Fruit fly (Drosophila melanogaster) whole organism, prepupa: ENCODE data around the gene CG14803.
A peak's percentile ranks its signal among the peaks of the same experiment; 100 is the strongest.

Source experiments
- CG10631 ChIP-seq: fragments of 200-800 bp; sonication (Bioruptor generic); optimal IDR thresholded peaks from 2 replicates; lab custom pipeline; 2016; ENCODE audit warnings: missing biosample characterization, missing genetic modification characterization
- CG10669 ChIP-seq: fragments of 200-800 bp; sonication (Bioruptor generic); optimal IDR thresholded peaks from 3 replicates; lab custom pipeline; 2018; ENCODE audit warnings: missing biosample characterization, mild to moderate bottlenecking, missing genetic modification characterization, moderate library complexity
- CG11762 ChIP-seq: fragments of 200-800 bp; sonication (Bioruptor generic); optimal IDR thresholded peaks from 3 replicates; lab custom pipeline; 2016; ENCODE audit warnings: missing biosample characterization, missing genetic modification characterization; ENCODE audit not compliant: insufficient read depth
- CG11902 ChIP-seq: fragments of 200-800 bp; sonication (Bioruptor generic); optimal IDR thresholded peaks from 3 replicates; lab custom pipeline; 2016; ENCODE audit warnings: missing biosample characterization, missing genetic modification characterization
- CG15336 ChIP-seq: fragments of 200-800 bp; sonication (Bioruptor generic); IDR thresholded peaks from 2 replicates; pipeline ENCODE4 v1.3.6; 2022; ENCODE audit warnings: missing biosample characterization, missing genetic modification characterization
- CG1621 ChIP-seq: fragments of 200-800 bp; sonication (Bioruptor generic); optimal IDR thresholded peaks from 3 replicates; lab custom pipeline; 2018; ENCODE audit warnings: missing biosample characterization, mild to moderate bottlenecking, missing genetic modification characterization
- CG16779 ChIP-seq: fragments of 200-800 bp; sonication (Bioruptor generic); optimal IDR thresholded peaks from 3 replicates; lab custom pipeline; 2017; ENCODE audit warnings: missing biosample characterization, mild to moderate bottlenecking, missing genetic modification characterization
- CG3032 ChIP-seq: fragments of 200-800 bp; optimal IDR thresholded peaks from 2 replicates; lab custom pipeline; 2019; ENCODE audit warnings: missing biosample characterization, mild to moderate bottlenecking, missing genetic modification characterization, moderate library complexity
- CG34406 ChIP-seq: fragments of 200-800 bp; sonication (Bioruptor generic); optimal IDR thresholded peaks from 3 replicates; lab custom pipeline; 2016; ENCODE audit warnings: missing biosample characterization, missing genetic modification characterization
- CG3919 ChIP-seq: fragments of 200-800 bp; sonication (Bioruptor generic); optimal IDR thresholded peaks from 3 replicates; lab custom pipeline; 2016; ENCODE audit warnings: missing biosample characterization, missing genetic modification characterization
- CG4318 ChIP-seq: fragments of 200-800 bp; sonication (Bioruptor generic); optimal IDR thresholded peaks from 3 replicates; lab custom pipeline; 2017; ENCODE audit warnings: missing biosample characterization, mild to moderate bottlenecking, missing genetic modification characterization
- CG6163 ChIP-seq: fragments of 200-800 bp; sonication (Bioruptor generic); IDR thresholded peaks from 3 replicates; pipeline ENCODE4 v1.3.6; 2022; ENCODE audit warnings: missing biosample characterization, missing genetic modification characterization
- CG6276 ChIP-seq: fragments of 200-800 bp; sonication (Bioruptor generic); optimal IDR thresholded peaks from 2 replicates; lab custom pipeline; 2017; ENCODE audit warnings: missing biosample characterization, mild to moderate bottlenecking, missing genetic modification characterization
- CG6808 ChIP-seq: fragments of 200-800 bp; sonication (Bioruptor generic); optimal IDR thresholded peaks from 3 replicates; lab custom pipeline; 2017; ENCODE audit warnings: missing biosample characterization, missing genetic modification characterization, mild to moderate bottlenecking, moderate library complexity, missing genetic modification reagents
- CG6854 ChIP-seq: fragments of 200-800 bp; sonication (Bioruptor generic); optimal IDR thresholded peaks from 2 replicates; lab custom pipeline; 2017; ENCODE audit warnings: missing biosample characterization, mild to moderate bottlenecking, missing genetic modification characterization
- CG8119 ChIP-seq: fragments of 200-800 bp; sonication (Bioruptor generic); IDR thresholded peaks from 3 replicates; pipeline ENCODE4 v1.3.6; 2022; ENCODE audit warnings: missing biosample characterization, missing genetic modification characterization
- CG8319 ChIP-seq: fragments of 200-800 bp; sonication (Bioruptor generic); optimal IDR thresholded peaks from 3 replicates; lab custom pipeline; 2016; ENCODE audit warnings: missing biosample characterization, missing genetic modification characterization
- CG9139 ChIP-seq: fragments of 200-800 bp; sonication (Bioruptor generic); optimal IDR thresholded peaks from 3 replicates; lab custom pipeline; 2017; ENCODE audit warnings: missing biosample characterization, mild to moderate bottlenecking, missing genetic modification characterization
- Eip75B ChIP-seq: fragments of 200-800 bp; sonication (Bioruptor generic); optimal IDR thresholded peaks from 3 replicates; lab custom pipeline; 2016; ENCODE audit warnings: missing biosample characterization, missing genetic modification characterization
- Eip78C ChIP-seq: fragments of 200-800 bp; sonication (Bioruptor generic); peaks from one replicate; lab custom pipeline; 2016; ENCODE audit warnings: missing biosample characterization, missing genetic modification characterization
- Ets21C ChIP-seq: fragments of 200-800 bp; sonication (Bioruptor generic); optimal IDR thresholded peaks from 3 replicates; lab custom pipeline; 2016; ENCODE audit warnings: missing biosample characterization, missing genetic modification characterization
- Ets96B ChIP-seq: fragments of 200-800 bp; optimal IDR thresholded peaks from 2 replicates; lab custom pipeline; 2019; ENCODE audit warnings: missing biosample characterization, mild to moderate bottlenecking, missing genetic modification characterization, moderate library complexity
- Hr38 ChIP-seq: sonication (Bioruptor generic); optimal IDR thresholded peaks from 2 replicates; lab custom pipeline; 2016; ENCODE audit warnings: missing biosample characterization, missing genetic modification characterization
- Hr39 ChIP-seq: fragments of 200-800 bp; sonication (Bioruptor generic); optimal IDR thresholded peaks from 2 replicates; lab custom pipeline; 2016; ENCODE audit warnings: missing biosample characterization, missing genetic modification characterization
- Hr4 ChIP-seq: fragments of 200-800 bp; sonication (Bioruptor generic); optimal IDR thresholded peaks from 3 replicates; lab custom pipeline; 2016; ENCODE audit warnings: missing biosample characterization, missing genetic modification characterization
- Lpt ChIP-seq: fragments of 200-800 bp; sonication (Bioruptor generic); optimal IDR thresholded peaks from 3 replicates; lab custom pipeline; 2016; ENCODE audit warnings: missing biosample characterization, missing genetic modification characterization
- Sox14 ChIP-seq: fragments of 200-800 bp; sonication (Bioruptor generic); optimal IDR thresholded peaks from 3 replicates; lab custom pipeline; 2016; ENCODE audit warnings: missing biosample characterization, missing genetic modification characterization
- Sox15 ChIP-seq: fragments of 200-800 bp; sonication (Bioruptor generic); optimal IDR thresholded peaks from 3 replicates; lab custom pipeline; 2016; ENCODE audit warnings: missing biosample characterization, missing genetic modification characterization
- acj6 ChIP-seq: fragments of 200-800 bp; sonication (Bioruptor generic); optimal IDR thresholded peaks from 3 replicates; lab custom pipeline; 2016; ENCODE audit warnings: missing biosample characterization, missing genetic modification characterization
- cyc ChIP-seq: fragments of 200-800 bp; sonication (Bioruptor generic); optimal IDR thresholded peaks from 3 replicates; lab custom pipeline; 2016; ENCODE audit warnings: missing biosample characterization, missing genetic modification characterization
- dac ChIP-seq: fragments of 200-800 bp; sonication (Bioruptor generic); optimal IDR thresholded peaks from 2 replicates; lab custom pipeline; 2017; ENCODE audit warnings: missing biosample characterization, mild to moderate bottlenecking, missing genetic modification characterization
- dsx ChIP-seq: fragments of 200-800 bp; optimal IDR thresholded peaks from 3 replicates; lab custom pipeline; 2019; ENCODE audit warnings: missing biosample characterization, mild to moderate bottlenecking, missing genetic modification characterization, moderate library complexity; ENCODE audit not compliant: poor library complexity, severe bottlenecking
- eg ChIP-seq: fragments of 200-800 bp; sonication (Bioruptor generic); IDR thresholded peaks from 3 replicates; pipeline ENCODE4 v1.3.6; 2022; ENCODE audit warnings: missing biosample characterization, missing genetic modification characterization
- esn ChIP-seq: fragments of 200-800 bp; sonication (Bioruptor generic); optimal IDR thresholded peaks from 2 replicates; lab custom pipeline; 2016; ENCODE audit warnings: missing biosample characterization, mild to moderate bottlenecking, missing genetic modification characterization, moderate library complexity
- fd59A ChIP-seq: fragments of 200-800 bp; sonication (Bioruptor generic); optimal IDR thresholded peaks from 2 replicates; lab custom pipeline; 2017; ENCODE audit warnings: missing biosample characterization, mild to moderate bottlenecking, missing genetic modification characterization, missing genetic modification reagents
- fd85E ChIP-seq: fragments of 200-800 bp; sonication (Bioruptor generic); optimal IDR thresholded peaks from 3 replicates; lab custom pipeline; 2016; ENCODE audit warnings: missing biosample characterization, missing genetic modification characterization
- fkh ChIP-seq: fragments of 200-800 bp; sonication (Bioruptor generic); optimal IDR thresholded peaks from 3 replicates; lab custom pipeline; 2017; ENCODE audit warnings: missing biosample characterization, mild to moderate bottlenecking, missing genetic modification characterization, moderate library complexity
- lz ChIP-seq: fragments of 200-800 bp; sonication (Bioruptor generic); optimal IDR thresholded peaks from 3 replicates; lab custom pipeline; 2016; ENCODE audit warnings: missing biosample characterization, missing genetic modification characterization
- net ChIP-seq: fragments of 200-800 bp; sonication (Bioruptor generic); optimal IDR thresholded peaks from 3 replicates; lab custom pipeline; 2016; ENCODE audit warnings: missing biosample characterization, missing genetic modification characterization
- salr ChIP-seq, 2 experiments: fragments of 200-800 bp; sonication (Bioruptor generic); optimal IDR thresholded peaks; 3 replicates each; lab custom pipeline; 2016 to 2018; ENCODE audit warnings: missing biosample characterization in 2 of 2, missing genetic modification characterization in 2 of 2, mild to moderate bottlenecking in 1 of 2
- ss ChIP-seq, 2 experiments: fragments of 200-800 bp; sonication (Bioruptor generic); optimal IDR thresholded peaks; 2 replicates in 1 of 2; 3 replicates in 1 of 2; lab custom pipeline; 2017 to 2018; ENCODE audit warnings: mild to moderate bottlenecking in 2 of 2, missing biosample characterization in 2 of 2, missing genetic modification characterization in 2 of 2, moderate library complexity in 1 of 2
- svp ChIP-seq: fragments of 200-800 bp; sonication (Bioruptor generic); peaks from one replicate; lab custom pipeline; 2016; ENCODE audit warnings: missing biosample characterization, missing genetic modification characterization
- topi ChIP-seq: fragments of 200-800 bp; sonication (Bioruptor generic); optimal IDR thresholded peaks from 3 replicates; lab custom pipeline; 2016; ENCODE audit warnings: missing biosample characterization, missing genetic modification characterization
- vri ChIP-seq: fragments of 200-800 bp; sonication (Bioruptor generic); optimal IDR thresholded peaks from 3 replicates; lab custom pipeline; 2016; ENCODE audit warnings: missing biosample characterization, mild to moderate bottlenecking, missing genetic modification characterization

Gene CG14803

DNA sequence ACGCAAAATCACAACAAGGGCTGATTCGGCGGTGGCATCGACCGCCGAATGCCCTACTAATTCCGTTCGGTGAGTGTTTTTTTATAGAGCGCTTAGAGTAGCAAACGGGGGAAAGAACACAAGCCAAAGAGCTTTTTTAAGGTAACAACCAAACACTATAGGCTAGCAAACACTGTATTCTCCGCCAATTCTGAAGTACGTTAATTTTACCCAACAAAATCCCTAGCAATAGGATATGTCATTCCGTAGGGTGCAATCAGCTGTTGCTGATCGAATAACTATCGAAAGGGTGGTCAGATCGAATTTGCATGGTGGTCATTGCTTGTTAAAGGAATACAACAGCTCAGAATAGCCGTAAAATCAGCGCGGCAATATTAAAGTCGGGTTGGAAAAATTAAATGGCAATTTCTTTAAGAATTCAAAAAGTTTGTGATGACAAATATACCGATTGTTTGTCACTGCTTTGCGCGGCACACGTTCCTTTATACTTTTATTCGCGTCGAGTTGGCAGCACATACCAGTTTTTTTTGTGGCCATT lies 39.1 kb downstream of the CG14803 start, which contains the start of gene mip130 (continued):
- peak; percentile 43 for TF ChIP-seq CG11902
- TF ChIP-seq Sox15 (GFP tag; lab: Kevin White, UChicago): peak; percentile 27
- TF ChIP-seq CG8319 (GFP tag; lab: Kevin White, UChicago): no peak
- peak; percentile 65 for TF ChIP-seq cyc (GFP tag; lab: Kevin White, UChicago)
- no peak for TF ChIP-seq salr (GFP tag; optimal IDR thresholded peaks at IDR 0.05; lab: Kevin White, UChicago)
- no peak for TF ChIP-seq fd59A (GFP tag; lab: Kevin White, UChicago)
- peak; percentile 43 for TF ChIP-seq lz
- TF ChIP-seq vri (GFP tag; lab: Kevin White, UChicago): peak; percentile 40
- TF ChIP-seq Ets96B: peak; percentile 56
- peak; percentile 64 for TF ChIP-seq Hr4 (GFP tag; lab: Kevin White, UChicago)
- TF ChIP-seq Eip75B: peak; percentile 56
- TF ChIP-seq Hr38 (GFP tag; lab: Kevin White, UChicago): no peak
- peak; percentile 25 for TF ChIP-seq net (GFP tag; lab: Kevin White, UChicago)
- TF ChIP-seq dsx (GFP tag; lab: Kevin White, UChicago): peak; percentile 17
- TF ChIP-seq CG1621: no peak
- TF ChIP-seq fkh (GFP tag; lab: Kevin White, UChicago): no peak
- TF ChIP-seq CG10631 (GFP tag; lab: Kevin White, UChicago): peak; percentile 60
- peak; percentile 36 for TF ChIP-seq CG6808
- peak; percentile 5 for TF ChIP-seq dac
- TF ChIP-seq CG4318 (GFP tag; lab: Kevin White, UChicago): no peak
- TF ChIP-seq Eip78C (GFP tag; lab: Kevin White, UChicago): peak; percentile 89
- TF ChIP-seq acj6 (GFP tag; lab: Kevin White, UChicago): peak; percentile 37
- peak; percentile 31 for TF ChIP-seq Hr39 (GFP tag; lab: Kevin White, UChicago)

- TF ChIP-seq CG1621 (peak; percentile 64), svp (GFP tag; lab: Kevin White, UChicago) (peak; percentile 67), net (GFP tag; lab: Kevin White, UChicago) (peak; percentile 45), Ets96B (peak; percentile 47), dsx (GFP tag; lab: Kevin White, UChicago) (peak; percentile 83), esn (GFP tag; lab: Kevin White, UChicago) (peak; percentile 16), CG10669 (GFP tag; lab: Kevin White, UChicago) (no peak), CG9139 (GFP tag; lab: Kevin White, UChicago) (peak; percentile 40), CG15336 (GFP tag; lab: Robert Waterston, UW) (peak; percentile 58; the same call in 1 of the 2 replicates), Ets21C (no peak), CG3032 (tag; lab: Kevin White, UChicago) (peak; percentile 30), salr (GFP tag; optimal IDR thresholded peaks at IDR 0.05; lab: Kevin White, UChicago) (no peak), dac (peak; percentile 7), ss (GFP tag; optimal IDR thresholded peaks at IDR 0.05; lab: Kevin White, UChicago) (no peak), CG6808 (peak; percentile 50), cyc (GFP tag; lab: Kevin White, UChicago) (no peak), Lpt (GFP tag; lab: Kevin White, UChicago) (peak; percentile 45), CG6163 (GFP tag; lab: Robert Waterston, UW) (peak; percentile 45; the same call in 1 of the 3 replicates), acj6 (GFP tag; lab: Kevin White, UChicago) (no peak), CG34406 (GFP tag; lab: Kevin White, UChicago) (no peak), CG16779 (tag; lab: Kevin White, UChicago) (peak; percentile 69), topi (peak; percentile 36), eg (GFP tag; lab: Robert Waterston, UW) (peak; percentile 68), CG6854 (peak; percentile 27), Sox15 (GFP tag; lab: Kevin White, UChicago) (no peak), CG3919 (GFP tag; lab: Kevin White, UChicago) (no peak), CG8119 (GFP tag; lab: Robert Waterston, UW) (peak; percentile 76), CG6276 (GFP tag; lab: Kevin White, UChicago) (peak; percentile 70), CG11762 (GFP tag; lab: Kevin White, UChicago) (no peak), Sox14 (GFP tag; lab: Kevin White, UChicago) (peak; percentile 29), Eip78C (GFP tag; lab: Kevin White, UChicago) (no peak), fd85E (GFP tag; lab: Kevin White, UChicago) (no peak)
Observed at dm6 chrX:1908757-1909156, 40.1 kb downstream of the CG14803 start, which contains the start of the genes Edem1 and Rbcn-3B. Gene Edem1, minus strand, starts transcription at chrX:1908827. Gene Rbcn-3B, plus strand, starts transcription at chrX:1908920.
